Worm (Caenorhabditis elegans) whole organism, L4/young adult: ENCODE results near the gene spdl-1.

Experiments
- W03F9.2 ChIP-seq: fragments of 150-350 bp; optimal IDR thresholded peaks from 2 replicates; lab custom pipeline; 2014; ENCODE audit warnings: missing biosample characterization, missing genetic modification characterization
- dao-5 ChIP-seq: sonication (generic microtip); optimal IDR thresholded peaks from 2 replicates; lab custom pipeline; 2016; ENCODE audit warnings: missing genotype, missing genetic modification characterization, moderate library complexity, missing compliant biosample characterization
- him-1 ChIP-seq: sonication (generic microtip); optimal IDR thresholded peaks from 2 replicates; lab custom pipeline; 2016; ENCODE audit warnings: missing genotype, missing genetic modification reagents, missing genetic modification characterization, missing compliant biosample characterization

DNA sequence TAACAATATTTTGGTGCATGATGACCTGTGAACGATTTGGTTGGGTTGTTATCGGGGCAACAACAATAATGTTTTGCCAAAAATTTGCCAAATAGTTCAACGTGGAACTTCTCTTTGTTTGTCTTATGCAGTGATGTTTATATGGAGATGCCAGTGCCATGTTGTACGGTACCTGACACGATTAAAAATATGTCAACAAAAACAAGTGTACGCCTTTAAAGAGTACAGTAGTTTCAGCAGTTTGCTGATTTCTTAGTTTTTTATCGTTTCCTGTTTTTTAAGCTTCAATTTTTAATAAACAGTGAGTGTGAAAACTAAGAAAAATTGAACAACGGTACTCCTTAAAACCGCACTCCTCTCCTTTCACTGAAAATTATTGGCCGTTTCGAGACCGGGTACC is 3.1 kb upstream of the spdl-1 start:
- TF ChIP-seq him-1 (tag; lab: Kevin White, UChicago) (no peak), W03F9.2 (tag; lab: Kevin White, UChicago) (no peak), dao-5 (tag; lab: Kevin White, UChicago) (no peak)
